Fruit fly (Drosophila melanogaster) whole organism, prepupa: ENCODE measurements around the gene P5CDh1.

Source experiments
- CG16779 ChIP-seq: fragments of 200-800 bp; sonication (Bioruptor generic); optimal IDR thresholded peaks from 3 replicates; lab custom pipeline; 2017; ENCODE audit warnings: missing biosample characterization, mild to moderate bottlenecking, missing genetic modification characterization
- CG31627 ChIP-seq: fragments of 200-800 bp; sonication (Bioruptor generic); optimal IDR thresholded peaks from 3 replicates; lab custom pipeline; 2016; ENCODE audit warnings: missing biosample characterization, missing genetic modification characterization
- CG32006 ChIP-seq: fragments of 200-800 bp; sonication (Bioruptor generic); optimal IDR thresholded peaks from 3 replicates; lab custom pipeline; 2017; ENCODE audit warnings: missing biosample characterization, mild to moderate bottlenecking, missing genetic modification characterization
- CG6854 ChIP-seq: fragments of 200-800 bp; sonication (Bioruptor generic); optimal IDR thresholded peaks from 2 replicates; lab custom pipeline; 2017; ENCODE audit warnings: missing biosample characterization, mild to moderate bottlenecking, missing genetic modification characterization
- CG7368 ChIP-seq: fragments of 200-800 bp; sonication (Bioruptor generic); optimal IDR thresholded peaks from 3 replicates; lab custom pipeline; 2016; ENCODE audit warnings: missing biosample characterization, missing genetic modification characterization
- CG8632 ChIP-seq: fragments of 200-800 bp; sonication (Bioruptor generic); optimal IDR thresholded peaks from 3 replicates; lab custom pipeline; 2016; ENCODE audit warnings: missing biosample characterization, missing genetic modification characterization
- Eip93F ChIP-seq: fragments of 200-800 bp; sonication (Bioruptor generic); optimal IDR thresholded peaks from 2 replicates; lab custom pipeline; 2016; ENCODE audit warnings: missing biosample characterization, mild to moderate bottlenecking, missing genetic modification characterization
- Sox102F ChIP-seq: fragments of 200-800 bp; sonication (Bioruptor generic); optimal IDR thresholded peaks from 2 replicates; lab custom pipeline; 2016; ENCODE audit warnings: missing biosample characterization, mild to moderate bottlenecking, missing genetic modification characterization
- Sox14 ChIP-seq: fragments of 200-800 bp; sonication (Bioruptor generic); optimal IDR thresholded peaks from 3 replicates; lab custom pipeline; 2016; ENCODE audit warnings: missing biosample characterization, missing genetic modification characterization
- topi ChIP-seq: fragments of 200-800 bp; sonication (Bioruptor generic); optimal IDR thresholded peaks from 3 replicates; lab custom pipeline; 2016; ENCODE audit warnings: missing biosample characterization, missing genetic modification characterization

DNA sequence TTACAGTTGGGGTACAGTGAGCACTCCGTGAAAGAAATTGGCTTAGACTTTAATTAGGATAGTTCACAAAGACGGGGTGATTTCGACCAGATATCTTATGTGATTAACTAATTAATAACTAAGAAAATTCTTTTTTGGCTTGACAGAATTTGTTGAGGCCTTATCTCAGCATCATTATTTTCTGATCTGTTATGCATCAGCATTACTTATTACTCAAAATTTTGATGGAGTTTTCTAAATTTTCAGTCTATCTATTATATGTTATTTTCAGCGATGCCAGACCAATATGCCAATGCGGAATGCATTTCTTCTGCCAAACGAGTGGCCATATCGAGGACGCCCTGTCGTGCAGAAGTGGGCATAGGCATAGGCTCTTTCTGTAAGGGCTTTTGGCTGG is 42.5 kb upstream of the P5CDh1 start:
- TF ChIP-seq CG6854 (no peak), CG32006 (peak; percentile 93), CG8632 (GFP tag; lab: Kevin White, UChicago) (peak; percentile 82), Sox14 (GFP tag; lab: Kevin White, UChicago) (peak; percentile 88), CG16779 (tag; lab: Kevin White, UChicago) (peak; percentile 70), Eip93F (peak; percentile 16), CG7368 (peak; percentile 73), topi (peak; percentile 77), Sox102F (GFP tag; lab: Kevin White, UChicago) (peak; percentile 68), CG31627 (GFP tag; lab: Kevin White, UChicago) (peak; percentile 76)
